Worm (Caenorhabditis elegans) whole organism, late embryonic: ENCODE measurements around the gene F39D8.3.

Experiments used
- F13H6.1 ChIP-seq: sonication (generic microtip); optimal IDR thresholded peaks from 2 replicates; lab custom pipeline; 2016; ENCODE audit warnings: missing genetic modification characterization, missing compliant biosample characterization
- T23F11.4 ChIP-seq: fragments of 200-800 bp; sonication (Bioruptor generic); optimal IDR thresholded peaks from 2 replicates; lab custom pipeline; 2018; ENCODE audit warnings: mild to moderate bottlenecking, missing genetic modification characterization, missing compliant biosample characterization
- ama-1 ChIP-seq: fragments of 150-350 bp; optimal IDR thresholded peaks from 2 replicates; lab custom pipeline; 2014
- ceh-22 ChIP-seq: sonication (generic microtip); optimal IDR thresholded peaks from 2 replicates; lab custom pipeline; 2017; ENCODE audit warnings: missing biosample characterization, missing genetic modification characterization
- ceh-48 ChIP-seq: sonication (generic microtip); optimal IDR thresholded peaks from 2 replicates; lab custom pipeline; 2016; ENCODE audit warnings: missing genetic modification characterization, inconsistent platforms, missing compliant biosample characterization
- dmd-4 ChIP-seq: sonication (generic microtip); optimal IDR thresholded peaks from 2 replicates; lab custom pipeline; 2016; ENCODE audit warnings: borderline replicate concordance, missing genetic modification characterization, missing compliant biosample characterization
- eyg-1 ChIP-seq: sonication (generic microtip); optimal IDR thresholded peaks from 2 replicates; lab custom pipeline; 2016; ENCODE audit warnings: missing genotype, missing genetic modification characterization, missing compliant biosample characterization
- hlh-13 ChIP-seq: fragments of 200-800 bp; sonication (Bioruptor generic); optimal IDR thresholded peaks from 2 replicates; lab custom pipeline; 2018; ENCODE audit warnings: mild to moderate bottlenecking, missing genetic modification characterization, missing compliant biosample characterization
- hlh-30 ChIP-seq: sonication (generic microtip); optimal IDR thresholded peaks from 2 replicates; lab custom pipeline; 2017; ENCODE audit warnings: antibody characterized with exemption, missing genetic modification characterization, missing compliant biosample characterization; ENCODE audit not compliant: insufficient read depth
- npax-4 ChIP-seq: sonication (generic microtip); optimal IDR thresholded peaks from 2 replicates; lab custom pipeline; 2016; ENCODE audit warnings: missing genetic modification characterization, missing compliant biosample characterization
- sdc-2 ChIP-seq: sonication (generic microtip); optimal IDR thresholded peaks from 2 replicates; lab custom pipeline; 2016; ENCODE audit warnings: missing genotype, missing genetic modification characterization, missing compliant biosample characterization
- sox-2 ChIP-seq: fragments of 200-800 bp; sonication (Bioruptor generic); IDR thresholded peaks from 2 replicates; pipeline ENCODE4 v1.3.6; 2022; ENCODE audit warnings: missing genetic modification reagents, missing genetic modification characterization, missing compliant biosample characterization
- syd-9 ChIP-seq: sonication (generic microtip); optimal IDR thresholded peaks from 2 replicates; lab custom pipeline; 2016; ENCODE audit warnings: mild to moderate bottlenecking, missing genetic modification characterization, moderate library complexity, missing compliant biosample characterization
- ttx-3 ChIP-seq: sonication (generic microtip); optimal IDR thresholded peaks from 2 replicates; lab custom pipeline; 2016; ENCODE audit warnings: missing genetic modification reagents, missing genetic modification characterization, missing compliant biosample characterization

DNA sequence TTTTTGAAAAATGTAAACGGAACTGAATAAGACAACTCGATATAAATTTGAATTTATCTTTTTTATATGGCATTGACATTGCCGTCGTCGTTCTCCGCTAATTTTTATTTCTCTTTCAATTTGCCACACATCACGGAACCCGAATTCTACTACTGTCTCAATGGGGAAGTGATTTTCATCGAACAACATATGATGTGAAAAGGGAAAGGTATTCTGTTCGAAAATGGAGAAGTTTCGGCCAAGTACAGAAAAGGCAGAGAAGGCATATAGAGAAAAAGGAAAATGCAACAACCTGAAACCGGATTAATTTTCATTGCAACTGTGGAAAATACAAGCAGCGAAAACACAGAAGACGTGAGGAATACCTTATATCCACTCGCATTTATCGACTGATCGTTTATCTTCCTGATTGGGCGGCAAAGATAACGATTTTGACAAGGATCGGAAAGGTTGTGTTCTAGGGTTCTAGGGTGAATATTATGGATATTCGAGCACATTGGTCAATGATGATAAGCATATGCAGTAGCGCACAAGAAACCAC lies 46.0 kb upstream of the F39D8.3 start:
- TF ChIP-seq T23F11.4 = no peak
- TF ChIP-seq ceh-22 (tag; lab: Kevin White, UChicago) = no peak
- no peak for TF ChIP-seq hlh-13 (GFP tag; lab: Kevin White, UChicago)
- TF ChIP-seq ttx-3 = no peak
- TF ChIP-seq F13H6.1 (tag; lab: Kevin White, UChicago) = no peak
- no peak for TF ChIP-seq npax-4 (tag; lab: Kevin White, UChicago)
- no peak for TF ChIP-seq sox-2 (GFP tag; lab: Robert Waterston, UW)
- no peak for TF ChIP-seq sdc-2
- no peak for TF ChIP-seq ama-1 (lab: Kevin White, UChicago)
- no peak for TF ChIP-seq syd-9 (tag; lab: Kevin White, UChicago)
- TF ChIP-seq eyg-1 (tag; lab: Kevin White, UChicago) = no peak
- no peak for TF ChIP-seq ceh-48 (tag; lab: Kevin White, UChicago)
- no peak for TF ChIP-seq hlh-30 (tag; lab: Kevin White, UChicago)
- no peak for TF ChIP-seq dmd-4 (tag; lab: Kevin White, UChicago)
